Worm (Caenorhabditis elegans) whole organism, young adult: ENCODE data around the gene fbxa-152.

ENCODE experiments used
- nfyb-1 ChIP-seq: fragments of 200-800 bp; sonication (Bioruptor generic); IDR thresholded peaks from 2 replicates; pipeline ENCODE4 v1.3.6; 2022; ENCODE audit warnings: missing genetic modification reagents, missing genetic modification characterization, missing compliant biosample characterization
- rec-8 ChIP-seq, 2 experiments: sonication (generic microtip); optimal IDR thresholded peaks; 2 replicates each; lab custom pipeline; 2016; ENCODE audit warnings: mild to moderate bottlenecking in 2 of 2, missing genetic modification characterization in 2 of 2, missing genetic modification reagents in 2 of 2, missing genotype in 2 of 2, missing biosample characterization in 1 of 2, missing compliant biosample characterization in 1 of 2, moderate library complexity in 1 of 2
- tlf-1 ChIP-seq: fragments of 200-800 bp; sonication (Bioruptor generic); optimal IDR thresholded peaks from 2 replicates; lab custom pipeline; 2018; ENCODE audit warnings: mild to moderate bottlenecking, missing genetic modification characterization, missing compliant biosample characterization
- unc-62 ChIP-seq: fragments of 150-350 bp; optimal IDR thresholded peaks from 2 replicates; lab custom pipeline; 2014; ENCODE audit warnings: missing biosample characterization, missing genetic modification reagents, missing genetic modification characterization

- no peak for TF ChIP-seq rec-8 (tag; optimal IDR thresholded peaks at IDR 0.05; lab: Kevin White, UChicago)
- TF ChIP-seq unc-62 (GFP tag; lab: Kevin White, UChicago), result no peak
- TF ChIP-seq nfyb-1 (GFP tag; lab: Robert Waterston, UW), result no peak
- no peak for TF ChIP-seq tlf-1
These were observed 26.8 kb downstream of the fbxa-152 start, which contains the start of gene mdt-28 for ce11 chrV:15575305-15575704.
